Worm (Caenorhabditis elegans): ENCODE data around the gene cutl-22.

- no peak for TF ChIP-seq mdl-1 (tag; optimal IDR thresholded peaks at IDR 0.05)
- TF ChIP-seq ZK546.5 (tag; optimal IDR thresholded peaks at IDR 0.05), result no peak
- no peak for TF ChIP-seq zag-1 (tag; optimal IDR thresholded peaks at IDR 0.05)
- TF ChIP-seq nhr-28 (tag; optimal IDR thresholded peaks at IDR 0.05), result no peak
- TF ChIP-seq ceh-82 (tag; optimal IDR thresholded peaks at IDR 0.05), result no peak
- no peak for TF ChIP-seq eor-1 (tag; optimal IDR thresholded peaks at IDR 0.05)
- no peak for TF ChIP-seq lin-39 (tag; optimal IDR thresholded peaks at IDR 0.05)
- no peak for TF ChIP-seq pha-4 (tag; optimal IDR thresholded peaks at IDR 0.05)
- no peak for TF ChIP-seq nhr-237 (tag; optimal IDR thresholded peaks at IDR 0.05)
- no peak for TF ChIP-seq nhr-77 (tag; optimal IDR thresholded peaks at IDR 0.05)
- no peak for TF ChIP-seq ceh-9 (tag; optimal IDR thresholded peaks at IDR 0.05)
These were observed 13.1 kb downstream of the cutl-22 start for ce11 chrV:1154472-1155278.
